Worm (Caenorhabditis elegans): Measurements from ENCODE around the gene T11F9.7.
"Not testable (repeated sequence)": the region's sequence is repeated elsewhere in the genome, so short reads cannot be mapped to it uniquely, and the experiment has no call there.

DNA sequence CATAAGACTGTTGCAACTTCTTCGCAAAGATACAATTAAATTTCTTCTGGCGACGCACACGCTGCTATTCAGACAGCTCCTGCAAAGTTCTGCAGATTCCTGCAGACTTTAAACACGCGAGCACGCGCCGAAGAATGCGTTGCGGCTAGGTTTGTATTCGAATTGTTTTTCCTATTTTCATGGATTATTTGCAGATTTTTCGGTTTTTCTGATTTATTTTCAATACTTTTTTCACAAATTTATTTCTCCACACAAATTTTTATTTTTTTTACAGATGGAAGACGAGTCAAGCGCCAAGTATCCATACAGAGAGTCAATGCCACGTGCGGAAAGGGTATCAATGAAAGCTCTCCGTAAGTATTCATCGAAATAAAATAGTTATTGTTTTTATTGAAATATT, at the start of gene T11F9.7:
- TF ChIP-seq him-1, W03F9.2, dao-5 (tag; optimal IDR thresholded peaks at IDR 0.05): not testable (repeated sequence)
